Fruit fly (Drosophila melanogaster): ENCODE measurements around the gene S6k.

The S6k gene

dm6 chr3L:5823763-5824445, 13.2 kb upstream of the S6k start (continued):
- TF ChIP-seq zf30C (GFP tag; optimal IDR thresholded peaks at IDR 0.05) (peak; percentile 71), az2 (GFP tag; optimal IDR thresholded peaks at IDR 0.05) (peak; percentile 59), Xbp1 (GFP tag; optimal IDR thresholded peaks at IDR 0.05) (peak; percentile 44), peb (GFP tag; IDR thresholded peaks at IDR 0.05) (no peak), CG4282 (GFP tag; optimal IDR thresholded peaks at IDR 0.05) (peak; percentile 46), cg (GFP tag; optimal IDR thresholded peaks at IDR 0.05) (no peak), slbo (GFP tag; IDR thresholded peaks at IDR 0.05) (0 out of 2 replicates have a peak, but pooled peaks have one; percentile 20), CG16779 (GFP tag; IDR thresholded peaks at IDR 0.05) (no peak), sens (GFP tag) (peak; percentile 92), TFAM (GFP tag; optimal IDR thresholded peaks at IDR 0.05) (peak; percentile 83), CG17359 (tag; optimal IDR thresholded peaks at IDR 0.05) (peak; percentile 93), C15 (GFP tag; IDR thresholded peaks at IDR 0.05) (no peak), Lim3 (GFP tag; IDR thresholded peaks at IDR 0.05) (no peak), Ada2b (GFP tag; IDR thresholded peaks at IDR 0.05) (peak; percentile 19; the same call in 1 of the 2 replicates), klu (GFP tag; IDR thresholded peaks at IDR 0.05) (no peak), E2f2 (GFP tag; IDR thresholded peaks at IDR 0.05) (peak; percentile 40; the same call in 1 of the 2 replicates), rib (GFP tag; IDR thresholded peaks at IDR 0.05) (0 out of 2 replicates have a peak, but pooled peaks have one; percentile 37), BEAF-32 (GFP tag; optimal IDR thresholded peaks at IDR 0.05) (no peak), CG1647 (GFP tag; optimal IDR thresholded peaks at IDR 0.05) (peak; percentile 78), ERR (GFP tag; optimal IDR thresholded peaks at IDR 0.05) (no peak), Taf1 (GFP tag; IDR thresholded peaks at IDR 0.05) (no peak), Lhr (GFP tag; optimal IDR thresholded peaks at IDR 0.05) (peak; percentile 83), CG7372 (GFP tag; IDR thresholded peaks at IDR 0.05) (no peak), CG17328 (GFP tag; IDR thresholded peaks at IDR 0.05) (peak; percentile 46; the same call in 1 of the 2 replicates), CHES-1-like (GFP tag; optimal IDR thresholded peaks at IDR 0.05) (peak; percentile 81), zfh2 (GFP tag; optimal IDR thresholded peaks at IDR 0.05) (no peak), trh (GFP tag; optimal IDR thresholded peaks at IDR 0.05) (peak; percentile 68), CG12744 (GFP tag; optimal IDR thresholded peaks at IDR 0.05) (peak; percentile 71), MTF-1 (GFP tag; optimal IDR thresholded peaks at IDR 0.05; ENCODE audit: borderline replicate concordance) (peak; percentile 99), CG9437 (GFP tag; optimal IDR thresholded peaks at IDR 0.05) (peak; percentile 90), CG11696 (GFP tag; IDR thresholded peaks at IDR 0.05) (peak; percentile 43; the same call in 1 of the 2 replicates), Bdp1 (GFP tag; optimal IDR thresholded peaks at IDR 0.05) (peak; percentile 81), row (GFP tag; IDR thresholded peaks at IDR 0.05) (peak; percentile 36; the same call in 1 of the 3 replicates), pb (GFP tag; optimal IDR thresholded peaks at IDR 0.05) (peak; percentile 73), zen (tag; optimal IDR thresholded peaks at IDR 0.05) (peak; percentile 67), Bgb (GFP tag; IDR thresholded peaks at IDR 0.05; ENCODE audit: partially characterized antibody) (no peak), pnt (GFP tag; optimal IDR thresholded peaks at IDR 0.05) (peak; percentile 64), aop (GFP tag; IDR thresholded peaks at IDR 0.05) (no peak), CG15696 (tag; optimal IDR thresholded peaks at IDR 0.05) (peak; percentile 90), CG10979 (tag; optimal IDR thresholded peaks at IDR 0.05) (peak; percentile 78), Fer2 (tag; optimal IDR thresholded peaks at IDR 0.05) (peak; percentile 40), H15 (GFP tag; IDR thresholded peaks at IDR 0.05) (no peak), CG18599 (GFP tag; optimal IDR thresholded peaks at IDR 0.05) (peak; percentile 82), dan (GFP tag; IDR thresholded peaks at IDR 0.05) (no peak), CG7745 (tag; optimal IDR thresholded peaks at IDR 0.05) (peak; percentile 75), H2.0 (GFP tag; IDR thresholded peaks at IDR 0.05) (no peak; the same call in 1 of the 2 replicates), bsh (GFP tag; optimal IDR thresholded peaks at IDR 0.05) (peak in 1 of 2 experiments; percentile 89), CG14667 (GFP tag; IDR thresholded peaks at IDR 0.05) (no peak), bbx (GFP tag; IDR thresholded peaks at IDR 0.05; ENCODE audit: partially characterized antibody) (no peak), Ets97D (GFP tag; optimal IDR thresholded peaks at IDR 0.05) (peak; percentile 15)

Data from whole organism, embryonic.